Worm (Caenorhabditis elegans) whole organism, L2 larva: ENCODE data around the gene ZC317.2.

Experiments
- R02D3.7 ChIP-seq: fragments of 150-350 bp; optimal IDR thresholded peaks from 2 replicates; lab custom pipeline; 2014; ENCODE audit warnings: missing biosample characterization, missing genetic modification characterization
- ZK546.5 ChIP-seq: sonication (generic microtip); optimal IDR thresholded peaks from 2 replicates; lab custom pipeline; 2017; ENCODE audit warnings: missing biosample characterization, missing genetic modification characterization
- egl-27 ChIP-seq: sonication (generic microtip); optimal IDR thresholded peaks from 3 replicates; lab custom pipeline; 2017; ENCODE audit warnings: missing biosample characterization, missing genetic modification reagents, missing genetic modification characterization
- elt-1 ChIP-seq: fragments of 150-350 bp; optimal IDR thresholded peaks from 2 replicates; lab custom pipeline; 2014; ENCODE audit warnings: missing biosample characterization, missing genetic modification characterization
- nhr-10 ChIP-seq: sonication (generic microtip); optimal IDR thresholded peaks from 2 replicates; lab custom pipeline; 2017; ENCODE audit warnings: missing biosample characterization, missing genetic modification characterization
- nhr-25 ChIP-seq: fragments of 150-350 bp; sonication (generic microtip); optimal IDR thresholded peaks from 3 replicates; lab custom pipeline; 2014; ENCODE audit warnings: missing biosample characterization, missing genetic modification characterization
- unc-39 ChIP-seq: fragments of 150-350 bp; optimal IDR thresholded peaks from 2 replicates; lab custom pipeline; 2014; ENCODE audit warnings: missing biosample characterization, missing genetic modification characterization
- unc-62 ChIP-seq: fragments of 150-350 bp; optimal IDR thresholded peaks from 2 replicates; lab custom pipeline; 2014; ENCODE audit warnings: missing biosample characterization, missing genetic modification reagents, missing genetic modification characterization
- zag-1 ChIP-seq: fragments of 150-350 bp; optimal IDR thresholded peaks from 2 replicates; lab custom pipeline; 2014; ENCODE audit warnings: missing biosample characterization, missing genetic modification characterization
- ztf-1 ChIP-seq: fragments of 200-800 bp; sonication (Bioruptor generic); conservative IDR thresholded peaks from 2 replicates; pipeline ENCODE4 v1.3.6; 2022; ENCODE audit warnings: missing genetic modification characterization, missing compliant biosample characterization

- TF ChIP-seq nhr-10 (no peak), R02D3.7 (tag; lab: Kevin White, UChicago) (no peak), unc-62 (GFP tag; lab: Kevin White, UChicago) (no peak), zag-1 (no peak), ZK546.5 (no peak), egl-27 (tag; lab: Kevin White, UChicago) (no peak), unc-39 (tag; lab: Kevin White, UChicago) (no peak), ztf-1 (GFP tag; lab: Robert Waterston, UW) (no peak), nhr-25 (tag; lab: Kevin White, UChicago) (no peak), elt-1 (no peak)
Observed at ce11 chrV:5465335-5465734, 5.4 kb downstream of the ZC317.2 start, which contains the start of gene srg-68.
